Worm (Caenorhabditis elegans) whole organism, young adult: ENCODE measurements around the gene F15B9.6.

Experiments
- K12H6.12 ChIP-seq: fragments of 200-800 bp; sonication (Bioruptor generic); optimal IDR thresholded peaks from 2 replicates; lab custom pipeline; 2018; ENCODE audit warnings: mild to moderate bottlenecking, missing genetic modification characterization, missing compliant biosample characterization
- Y56A3A.18 ChIP-seq: fragments of 200-800 bp; sonication (Bioruptor generic); IDR thresholded peaks from 2 replicates; pipeline ENCODE4 v1.3.6; 2022; ENCODE audit warnings: missing genetic modification reagents, missing genetic modification characterization, missing compliant biosample characterization
- aptf-3 ChIP-seq: fragments of 200-800 bp; sonication (Bioruptor generic); IDR thresholded peaks from 2 replicates; pipeline ENCODE4 v1.3.6; 2022; ENCODE audit warnings: missing genetic modification characterization, missing compliant biosample characterization
- cebp-2 ChIP-seq: fragments of 200-800 bp; sonication (Bioruptor generic); IDR thresholded peaks from 2 replicates; pipeline ENCODE4 v1.3.6; 2022; ENCODE audit warnings: missing genetic modification characterization, missing compliant biosample characterization
- ceh-58 ChIP-seq: fragments of 200-800 bp; sonication (Bioruptor generic); IDR thresholded peaks from 2 replicates; pipeline ENCODE4 v1.3.6; 2022; ENCODE audit warnings: missing genetic modification characterization, missing compliant biosample characterization
- efl-1 ChIP-seq: fragments of 150-350 bp; optimal IDR thresholded peaks from 2 replicates; lab custom pipeline; 2014; ENCODE audit warnings: missing biosample characterization, missing genetic modification reagents, missing genetic modification characterization
- egrh-3 ChIP-seq: fragments of 200-800 bp; sonication (Bioruptor generic); IDR thresholded peaks from 2 replicates; pipeline ENCODE4 v1.3.6; 2022; ENCODE audit warnings: missing genetic modification reagents, missing genetic modification characterization, missing compliant biosample characterization
- gei-17 ChIP-seq: fragments of 200-800 bp; sonication (Bioruptor generic); optimal IDR thresholded peaks from 2 replicates; lab custom pipeline; 2018; ENCODE audit warnings: mild to moderate bottlenecking, missing genetic modification characterization, missing compliant biosample characterization
- hmg-20 ChIP-seq: fragments of 200-800 bp; sonication (Bioruptor generic); IDR thresholded peaks from 2 replicates; pipeline ENCODE4 v1.3.6; 2022; ENCODE audit warnings: missing genetic modification reagents, missing genetic modification characterization, missing compliant biosample characterization
- snpc-4 ChIP-seq, 5 experiments: fragments of 150-350 bp in 1 of 5; sonication (generic microtip) in 4 of 5; optimal IDR thresholded peaks; 2 replicates each; lab custom pipeline; 2014 to 2018; ENCODE audit warnings: missing genetic modification characterization in 5 of 5, missing biosample characterization in 3 of 5, antibody characterized with exemption in 2 of 5, mild to moderate bottlenecking in 2 of 5, missing compliant biosample characterization in 2 of 5, missing genotype in 2 of 5, moderate library complexity in 2 of 5, missing genetic modification reagents in 1 of 5
- unc-130 ChIP-seq: sonication (generic microtip); optimal IDR thresholded peaks from 2 replicates; lab custom pipeline; 2016; ENCODE audit warnings: missing genetic modification reagents, missing genetic modification characterization, missing compliant biosample characterization
- ztf-6 ChIP-seq: fragments of 200-800 bp; sonication (Bioruptor generic); IDR thresholded peaks from 2 replicates; pipeline ENCODE4 v1.3.6; 2022; ENCODE audit warnings: missing genetic modification reagents, missing genetic modification characterization, missing compliant biosample characterization

ce11 chrV:13013158-13013557 lies 786 bp upstream of the F15B9.6 start, which contains the start of gene try-10:
- TF ChIP-seq efl-1, result no peak
- no peak for TF ChIP-seq K12H6.12 (tag; lab: Kevin White, UChicago)
- TF ChIP-seq gei-17 (GFP tag; lab: Kevin White, UChicago), result no peak
- TF ChIP-seq cebp-2 (GFP tag; lab: Robert Waterston, UW), result no peak
- no peak for TF ChIP-seq Y56A3A.18 (GFP tag; lab: Robert Waterston, UW)
- no peak for TF ChIP-seq ceh-58 (GFP tag; lab: Robert Waterston, UW)
- no peak for TF ChIP-seq ztf-6
- TF ChIP-seq snpc-4 (GFP tag; optimal IDR thresholded peaks at IDR 0.05; lab: Kevin White, UChicago), result no peak
- no peak for TF ChIP-seq snpc-4 (tag; optimal IDR thresholded peaks at IDR 0.05; lab: Kevin White, UChicago)
- TF ChIP-seq egrh-3, result no peak
- TF ChIP-seq unc-130, result no peak
- TF ChIP-seq aptf-3 (GFP tag; lab: Robert Waterston, UW), result no peak
- no peak for TF ChIP-seq hmg-20 (GFP tag; lab: Robert Waterston, UW)
